Worm (Caenorhabditis elegans): Measurements from ENCODE around the gene str-97.

str-97 gene

DNA sequence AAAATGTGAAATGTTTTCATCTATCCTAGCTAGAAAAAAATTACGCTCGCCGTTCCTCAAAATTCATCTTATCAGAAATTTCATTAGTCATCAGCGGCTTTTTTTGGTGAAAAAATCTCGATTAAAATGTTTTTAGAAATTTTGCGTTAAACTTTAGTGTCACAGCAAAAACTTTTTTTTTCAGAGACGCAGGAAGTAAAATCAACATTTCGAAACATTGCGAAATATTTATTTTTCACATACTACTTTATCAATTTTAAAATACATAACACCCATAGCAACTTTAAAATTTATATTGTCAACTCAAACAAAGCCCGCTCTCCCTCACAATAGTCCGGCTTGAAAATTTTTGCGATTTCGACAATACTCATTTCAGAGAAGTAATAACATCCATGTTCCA, 22.8 kb downstream of the str-97 start:
- TF ChIP-seq C38D4.7 (GFP tag; optimal IDR thresholded peaks at IDR 0.05) (no peak), dmd-4 (tag; optimal IDR thresholded peaks at IDR 0.05; ENCODE audit: borderline replicate concordance) (no peak), hlh-15 (tag; optimal IDR thresholded peaks at IDR 0.05) (no peak), pqm-1 (tag; optimal IDR thresholded peaks at IDR 0.05) (no peak), ceh-19 (GFP tag; optimal IDR thresholded peaks at IDR 0.05) (no peak), pha-2 (tag; optimal IDR thresholded peaks at IDR 0.05) (no peak), zip-5 (tag; optimal IDR thresholded peaks at IDR 0.05) (no peak), sox-4 (tag; optimal IDR thresholded peaks at IDR 0.05) (no peak), sdc-2 (tag; optimal IDR thresholded peaks at IDR 0.05) (no peak), lim-6 (tag; optimal IDR thresholded peaks at IDR 0.05) (no peak), ceh-22 (tag; optimal IDR thresholded peaks at IDR 0.05) (no peak), ceh-2 (tag; optimal IDR thresholded peaks at IDR 0.05) (no peak), ceh-34 (tag; optimal IDR thresholded peaks at IDR 0.05) (no peak), ttx-3 (tag; optimal IDR thresholded peaks at IDR 0.05) (no peak), elt-4 (tag; optimal IDR thresholded peaks at IDR 0.05) (no peak), K02D7.2 (tag; optimal IDR thresholded peaks at IDR 0.05) (no peak), rnt-1 (tag; optimal IDR thresholded peaks at IDR 0.05) (no peak)

- no peak for TF ChIP-seq unc-86 (tag; optimal IDR thresholded peaks at IDR 0.05)
- no peak for TF ChIP-seq rnt-1 (tag; optimal IDR thresholded peaks at IDR 0.05)
- TF ChIP-seq K02D7.2 (tag; optimal IDR thresholded peaks at IDR 0.05): no peak
- no peak for TF ChIP-seq sox-2 (GFP tag; IDR thresholded peaks at IDR 0.05)
- no peak for TF ChIP-seq dve-1 (tag; optimal IDR thresholded peaks at IDR 0.05)
- TF ChIP-seq ceh-31 (tag; optimal IDR thresholded peaks at IDR 0.05): no peak
- TF ChIP-seq F13H6.1 (tag; optimal IDR thresholded peaks at IDR 0.05): no peak
- no peak for TF ChIP-seq pqm-1 (tag; optimal IDR thresholded peaks at IDR 0.05)
- TF ChIP-seq ceh-19 (GFP tag; optimal IDR thresholded peaks at IDR 0.05): no peak
- no peak for TF ChIP-seq ceh-45 (GFP tag; IDR thresholded peaks at IDR 0.05)
- no peak for TF ChIP-seq pha-4 (tag; optimal IDR thresholded peaks at IDR 0.05)
- no peak for TF ChIP-seq ceh-14 (tag; optimal IDR thresholded peaks at IDR 0.05)
- no peak for TF ChIP-seq zip-5 (tag; optimal IDR thresholded peaks at IDR 0.05)
- TF ChIP-seq ets-4 (tag; optimal IDR thresholded peaks at IDR 0.05): no peak
- no peak for TF ChIP-seq mec-3 (tag; optimal IDR thresholded peaks at IDR 0.05; ENCODE audit: borderline replicate concordance)
These were observed 23.8 kb downstream of the str-97 start, which contains the start of gene fbxa-142 for ce11 chrV:16131249-16131648. fbxa-142 (minus strand) TSS chrV:16131349.

- TF ChIP-seq ahr-1 (tag; optimal IDR thresholded peaks at IDR 0.05): no peak
- TF ChIP-seq ceh-34 (tag; optimal IDR thresholded peaks at IDR 0.05): no peak
- no peak for TF ChIP-seq eyg-1 (tag; optimal IDR thresholded peaks at IDR 0.05)
- TF ChIP-seq ceh-9 (tag; optimal IDR thresholded peaks at IDR 0.05): no peak
- TF ChIP-seq pax-1 (tag; optimal IDR thresholded peaks at IDR 0.05): no peak
- no peak for TF ChIP-seq ets-4 (tag; optimal IDR thresholded peaks at IDR 0.05)
- TF ChIP-seq K09A11.1 (tag; optimal IDR thresholded peaks at IDR 0.05; ENCODE audit: insufficient read depth): no peak
- TF ChIP-seq madf-2 (tag; optimal IDR thresholded peaks at IDR 0.05): no peak
- no peak for TF ChIP-seq ceh-2 (tag; optimal IDR thresholded peaks at IDR 0.05)
- TF ChIP-seq odd-2 (tag; optimal IDR thresholded peaks at IDR 0.05): no peak
- no peak for TF ChIP-seq nhr-11 (tag; optimal IDR thresholded peaks at IDR 0.05)
These were observed 25.9 kb downstream of the str-97 start for ce11 chrV:16129116-16129515.

ce11 chrV:16127401-16127800, 27.6 kb downstream of the str-97 start, which contains the start of gene fbxa-143:
fbxa-143 (minus strand) TSS chrV:16127501.
- TF ChIP-seq ref-2 (tag; optimal IDR thresholded peaks at IDR 0.05) (no peak), ceh-30 (tag; optimal IDR thresholded peaks at IDR 0.05) (no peak)

Measured in whole organism, late embryonic.